Worm (Caenorhabditis elegans): ENCODE measurements around the gene smcr-8.

Gene smcr-8

DNA sequence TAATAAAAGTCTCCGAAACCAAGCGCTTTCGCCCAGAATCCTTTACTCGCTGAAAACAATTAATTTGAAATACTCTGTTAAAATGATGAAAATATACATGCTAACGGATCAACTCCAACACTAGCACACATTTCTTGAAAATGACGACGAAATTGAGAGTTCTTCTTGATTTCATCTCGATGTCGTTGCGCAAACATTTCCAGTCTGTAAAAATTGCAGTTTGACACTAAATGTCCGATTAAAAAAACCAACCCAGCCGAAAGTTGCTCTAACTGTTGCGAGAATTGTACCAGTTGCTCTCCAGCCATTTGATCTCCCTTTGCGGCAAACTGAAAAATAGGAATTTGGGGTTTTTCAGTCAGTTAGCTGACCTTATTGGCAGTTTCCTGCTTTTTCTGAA, 37.9 kb upstream of the smcr-8 start:
- TF ChIP-seq dmd-8 (GFP tag; IDR thresholded peaks at IDR 0.05) (0 out of 2 replicates have a peak, but pooled peaks have one; percentile 16), unc-62 (GFP tag; optimal IDR thresholded peaks at IDR 0.05 in 1 of 2) (peak in 1 of 2 experiments; percentile 98), unc-62 (tag; optimal IDR thresholded peaks at IDR 0.05) (no peak), ceh-32 (tag; optimal IDR thresholded peaks at IDR 0.05; ENCODE audit: poor library complexity) (no peak), aha-1 (tag) (peak; percentile 58), ama-1 (optimal IDR thresholded peaks at IDR 0.05) (peak; percentile 18), duxl-1 (tag; optimal IDR thresholded peaks at IDR 0.05; ENCODE audit: poor library complexity) (peak; percentile 0), lin-13 (GFP tag; optimal IDR thresholded peaks at IDR 0.05) (no peak), ztf-7 (tag; optimal IDR thresholded peaks at IDR 0.05) (no peak), Y48G9A.11 (GFP tag; IDR thresholded peaks at IDR 0.05) (0 out of 2 replicates have a peak, but pooled peaks have one; percentile 18)

DNA sequence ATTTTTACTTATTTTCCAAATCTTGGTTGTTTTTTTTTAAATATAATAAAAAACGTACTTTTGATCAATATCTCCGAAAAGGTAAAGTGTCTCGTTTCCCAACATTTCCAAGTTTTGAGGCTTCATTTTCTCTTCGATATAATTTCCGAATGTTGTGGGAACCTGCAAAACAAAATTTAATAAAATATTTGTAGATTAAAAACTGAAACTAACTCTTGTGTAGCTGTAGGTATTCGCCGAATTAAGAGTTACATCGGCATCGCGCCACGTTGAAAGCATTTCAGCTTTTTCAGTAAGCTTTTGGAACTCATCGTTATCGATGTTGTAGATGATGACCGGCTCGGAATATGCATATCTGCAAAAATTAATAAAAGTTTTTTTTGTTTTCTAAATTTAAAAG, 36.8 kb upstream of the smcr-8 start, which contains the start of gene vps-22:
vps-22 (minus strand) TSS at position 101 of the 400 bp plus-strand sequence.
- TF ChIP-seq mep-1 (tag; optimal IDR thresholded peaks at IDR 0.05), result no peak
- no peak for TF ChIP-seq ceh-44 (GFP tag; IDR thresholded peaks at IDR 0.05)
- no peak for TF ChIP-seq ceh-82 (tag; optimal IDR thresholded peaks at IDR 0.05)
- no peak for TF ChIP-seq T26A8.4 (GFP tag; IDR thresholded peaks at IDR 0.05)
- TF ChIP-seq lin-39 (tag; optimal IDR thresholded peaks at IDR 0.05), result no peak
- TF ChIP-seq zag-1 (tag; optimal IDR thresholded peaks at IDR 0.05), result no peak
- no peak for TF ChIP-seq mdt-29 (GFP tag; IDR thresholded peaks at IDR 0.05)
- no peak for TF ChIP-seq nhr-111 (GFP tag; optimal IDR thresholded peaks at IDR 0.05)
- no peak for TF ChIP-seq unc-62 (GFP tag; optimal IDR thresholded peaks at IDR 0.05 in 1 of 2)
- TF ChIP-seq unc-62 (tag; optimal IDR thresholded peaks at IDR 0.05), result no peak
- no peak for TF ChIP-seq hlh-11 (tag; optimal IDR thresholded peaks at IDR 0.05)
- no peak for TF ChIP-seq daf-8 (GFP tag; IDR thresholded peaks at IDR 0.05)
- TF ChIP-seq lsy-2 (tag; optimal IDR thresholded peaks at IDR 0.05), result no peak
- no peak for TF ChIP-seq fkh-10 (GFP tag; optimal IDR thresholded peaks at IDR 0.05)
- no peak for TF ChIP-seq sdz-12 (GFP tag; optimal IDR thresholded peaks at IDR 0.05)
- TF ChIP-seq nhr-28 (tag; optimal IDR thresholded peaks at IDR 0.05), result no peak

ce11 chrIII:4962886-4963285, 36.3 kb upstream of the smcr-8 start, which contains the start of gene C27F2.9:
Gene C27F2.9, minus strand, starts transcription at chrIII:4963044.
- TF ChIP-seq dmd-6 (GFP tag; IDR thresholded peaks at IDR 0.05) (peak; percentile 67), nhr-111 (GFP tag; optimal IDR thresholded peaks at IDR 0.05) (no peak), spr-1 (tag; optimal IDR thresholded peaks at IDR 0.05) (peak; percentile 68), dve-1 (tag; optimal IDR thresholded peaks at IDR 0.05; ENCODE audit: insufficient read depth) (peak; percentile 82), F44E2.7 (GFP tag; IDR thresholded peaks at IDR 0.05) (no peak), ztf-7 (tag; optimal IDR thresholded peaks at IDR 0.05) (peak; percentile 43), ctbp-1 (GFP tag; IDR thresholded peaks at IDR 0.05) (peak; percentile 32; the same call in 1 of the 2 replicates), hmg-1.1 (GFP tag; IDR thresholded peaks at IDR 0.05) (peak; percentile 82), hlh-30 (tag; optimal IDR thresholded peaks at IDR 0.05; ENCODE audit: insufficient read depth) (peak; percentile 73), F10B5.3 (tag; optimal IDR thresholded peaks at IDR 0.05) (peak; percentile 56), F26F4.8 (GFP tag; conservative IDR thresholded peaks at IDR 0.05) (no peak), zfp-3 (GFP tag; conservative IDR thresholded peaks at IDR 0.05) (0 out of 2 replicates have a peak, but pooled peaks have one; percentile 57), duxl-1 (tag; optimal IDR thresholded peaks at IDR 0.05; ENCODE audit: poor library complexity) (peak; percentile 82), nhr-6 (tag; optimal IDR thresholded peaks at IDR 0.05) (peak; percentile 82), nhr-25 (tag; optimal IDR thresholded peaks at IDR 0.05; ENCODE audit: borderline replicate concordance, insufficient read depth) (peak; percentile 70), nhr-28 (tag; optimal IDR thresholded peaks at IDR 0.05) (no peak), F37D6.2 (tag; optimal IDR thresholded peaks at IDR 0.05) (peak; percentile 68), ama-1 (optimal IDR thresholded peaks at IDR 0.05) (peak; percentile 22), rbr-2 (tag; optimal IDR thresholded peaks at IDR 0.05) (peak; percentile 82), madf-5 (GFP tag; IDR thresholded peaks at IDR 0.05) (peak in 1 of 2 experiments; percentile 44; a peak in 1 of 4 replicates), dpl-1 (GFP tag; optimal IDR thresholded peaks at IDR 0.05) (peak; percentile 99), hif-1 (tag; optimal IDR thresholded peaks at IDR 0.05) (peak; percentile 40 to 58), fkh-10 (GFP tag; optimal IDR thresholded peaks at IDR 0.05) (peak; percentile 57), lsy-2 (tag; optimal IDR thresholded peaks at IDR 0.05) (peak; percentile 56 to 92), unc-62 (GFP tag; optimal IDR thresholded peaks at IDR 0.05 in 1 of 2) (peak in 1 of 2 experiments; percentile 98), unc-62 (tag; optimal IDR thresholded peaks at IDR 0.05) (no peak), daf-16 (GFP tag; optimal IDR thresholded peaks at IDR 0.05) (peak in 1 of 2 experiments; percentile 62), daf-16 (tag; optimal IDR thresholded peaks at IDR 0.05) (peak; percentile 75), nhr-42 (GFP tag; IDR thresholded peaks at IDR 0.05) (peak; percentile 88), mdl-1 (tag; optimal IDR thresholded peaks at IDR 0.05) (peak in 1 of 2 experiments; percentile 2), Y75B8A.6 (GFP tag; IDR thresholded peaks at IDR 0.05) (no peak)
